Fruit fly (Drosophila melanogaster) whole organism, embryonic: ENCODE measurements around the gene mRpL19.

Experiments
- Bdp1 ChIP-seq: fragments of 200-800 bp; sonication (Bioruptor generic); optimal IDR thresholded peaks from 3 replicates; lab custom pipeline; 2016; ENCODE audit warnings: missing biosample characterization, missing genetic modification characterization
- BtbVII ChIP-seq: fragments of 200-800 bp; sonication (Bioruptor generic); optimal IDR thresholded peaks from 3 replicates; lab custom pipeline; 2017; ENCODE audit warnings: missing biosample characterization, mild to moderate bottlenecking, missing genetic modification characterization
- C15 ChIP-seq: fragments of 200-800 bp; sonication (Bioruptor generic); IDR thresholded peaks from 3 replicates; pipeline ENCODE4 v1.3.6; 2022; ENCODE audit warnings: missing biosample characterization, missing genetic modification characterization
- CG10147 ChIP-seq: fragments of 200-800 bp; sonication (Bioruptor generic); optimal IDR thresholded peaks from 2 replicates; lab custom pipeline; 2019; ENCODE audit warnings: missing biosample characterization, mild to moderate bottlenecking, missing genetic modification characterization, moderate library complexity
- CG11696 ChIP-seq: fragments of 200-800 bp; sonication (Bioruptor generic); IDR thresholded peaks from 2 replicates; pipeline ENCODE4 v1.3.6; 2022; ENCODE audit warnings: missing biosample characterization, missing genetic modification characterization
- CG14050 ChIP-seq: fragments of 200-800 bp; sonication (Bioruptor generic); IDR thresholded peaks from 3 replicates; pipeline ENCODE4 v1.3.6; 2022; ENCODE audit warnings: missing biosample characterization, missing genetic modification characterization
- CG15479 ChIP-seq: fragments of 200-800 bp; sonication (Bioruptor generic); optimal IDR thresholded peaks from 3 replicates; lab custom pipeline; 2019; ENCODE audit warnings: missing biosample characterization, mild to moderate bottlenecking, missing genetic modification characterization, moderate library complexity
- CG16813 ChIP-seq: fragments of 200-800 bp; sonication (Bioruptor generic); IDR thresholded peaks from 3 replicates; pipeline ENCODE4 v1.3.6; 2022; ENCODE audit warnings: missing biosample characterization, missing genetic modification characterization; ENCODE audit not compliant: partially characterized antibody
- CG2129 ChIP-seq: fragments of 200-800 bp; sonication (Bioruptor generic); IDR thresholded peaks from 2 replicates; pipeline ENCODE4 v1.3.6; 2022; ENCODE audit warnings: missing biosample characterization, missing genetic modification characterization; ENCODE audit not compliant: partially characterized antibody
- CG30431 ChIP-seq: fragments of 200-800 bp; sonication (Bioruptor generic); optimal IDR thresholded peaks from 2 replicates; lab custom pipeline; 2017; ENCODE audit warnings: missing biosample characterization, missing genetic modification characterization
- CG34224 ChIP-seq: fragments of 200-800 bp; sonication (Bioruptor generic); IDR thresholded peaks from 3 replicates; pipeline ENCODE4 v1.3.6; 2022; ENCODE audit warnings: missing biosample characterization, missing genetic modification characterization; ENCODE audit not compliant: partially characterized antibody
- CG42726 ChIP-seq: fragments of 200-800 bp; sonication (Bioruptor generic); IDR thresholded peaks from 2 replicates; pipeline ENCODE4 v1.3.6; 2022; ENCODE audit warnings: missing biosample characterization, missing genetic modification characterization; ENCODE audit not compliant: partially characterized antibody
- CG4328 ChIP-seq: fragments of 200-800 bp; sonication (Bioruptor generic); optimal IDR thresholded peaks from 3 replicates; lab custom pipeline; 2017; ENCODE audit warnings: missing biosample characterization, missing genetic modification reagents, missing genetic modification characterization
- CG6175 ChIP-seq: fragments of 200-800 bp; sonication (Bioruptor generic); IDR thresholded peaks from 3 replicates; pipeline ENCODE4 v1.3.6; 2022; ENCODE audit warnings: missing biosample characterization, missing genetic modification characterization
- CG7556 ChIP-seq: fragments of 200-800 bp; sonication (Bioruptor generic); optimal IDR thresholded peaks from 2 replicates; lab custom pipeline; 2017; ENCODE audit warnings: missing biosample characterization, mild to moderate bottlenecking, missing genetic modification characterization
- CG7745 ChIP-seq: fragments of 200-800 bp; sonication (Bioruptor generic); optimal IDR thresholded peaks from 2 replicates; lab custom pipeline; 2018; ENCODE audit warnings: missing biosample characterization, mild to moderate bottlenecking, missing genetic modification characterization, moderate library complexity
- CG8089 ChIP-seq: fragments of 200-800 bp; sonication (Bioruptor generic); optimal IDR thresholded peaks from 3 replicates; lab custom pipeline; 2016; ENCODE audit warnings: missing biosample characterization, missing genetic modification characterization
- CG9727 ChIP-seq: fragments of 200-800 bp; sonication (Bioruptor generic); optimal IDR thresholded peaks from 3 replicates; lab custom pipeline; 2017; ENCODE audit warnings: missing biosample characterization, mild to moderate bottlenecking, missing genetic modification characterization
- D19B ChIP-seq: fragments of 200-800 bp; sonication (Bioruptor generic); optimal IDR thresholded peaks from 2 replicates; lab custom pipeline; 2017; ENCODE audit warnings: missing biosample characterization, mild to moderate bottlenecking, missing genetic modification characterization
- E2f1 ChIP-seq: fragments of 200-800 bp; sonication (Bioruptor generic); IDR thresholded peaks from 2 replicates; pipeline ENCODE4 v1.3.6; 2022; ENCODE audit warnings: missing biosample characterization, missing genetic modification characterization
- ERR ChIP-seq: fragments of 200-800 bp; sonication (Bioruptor generic); optimal IDR thresholded peaks from 2 replicates; lab custom pipeline; 2016; ENCODE audit warnings: missing biosample characterization, missing genetic modification characterization
- Elba2 ChIP-seq: fragments of 200-800 bp; sonication (Bioruptor generic); optimal IDR thresholded peaks from 3 replicates; lab custom pipeline; 2016; ENCODE audit warnings: missing biosample characterization, missing genetic modification characterization
- Gug ChIP-seq: fragments of 200-800 bp; sonication (Bioruptor generic); IDR thresholded peaks from 4 replicates; pipeline ENCODE4 v1.3.6; 2022; ENCODE audit warnings: missing biosample characterization, missing genetic modification characterization
- H15 ChIP-seq: fragments of 200-800 bp; sonication (Bioruptor generic); IDR thresholded peaks from 3 replicates; pipeline ENCODE4 v1.3.6; 2022; ENCODE audit warnings: missing biosample characterization, missing genetic modification characterization
- H2.0 ChIP-seq: fragments of 200-800 bp; sonication (Bioruptor generic); IDR thresholded peaks from 2 replicates; pipeline ENCODE4 v1.3.6; 2022; ENCODE audit warnings: missing biosample characterization, missing genetic modification characterization
- HLH54F ChIP-seq: fragments of 200-800 bp; sonication (Bioruptor generic); optimal IDR thresholded peaks from 3 replicates; lab custom pipeline; 2016; ENCODE audit warnings: missing biosample characterization, missing genetic modification characterization
- HmgD ChIP-seq: fragments of 200-800 bp; sonication (Bioruptor generic); optimal IDR thresholded peaks from 3 replicates; lab custom pipeline; 2016; ENCODE audit warnings: missing biosample characterization, missing genetic modification characterization
- Hmr ChIP-seq: fragments of 200-800 bp; sonication (Bioruptor generic); optimal IDR thresholded peaks from 3 replicates; lab custom pipeline; 2017; ENCODE audit warnings: mild to moderate bottlenecking, missing biosample characterization, missing genetic modification reagents, missing genetic modification characterization
- Hr78 ChIP-seq, 2 experiments: fragments of 200-800 bp in 1 of 2; fragments of >200 bp in 1 of 2; sonication (Bioruptor generic) in 1 of 2; optimal IDR thresholded peaks; 2 replicates each; lab custom pipeline; 2017 to 2019; ENCODE audit warnings: missing biosample characterization in 2 of 2, missing genetic modification characterization in 2 of 2, mild to moderate bottlenecking in 1 of 2, moderate library complexity in 1 of 2
- Med ChIP-seq: fragments of 200-800 bp; sonication (Bioruptor generic); peaks from one replicate; lab custom pipeline; 2016; ENCODE audit warnings: missing biosample characterization, missing genetic modification characterization, mild to moderate bottlenecking, inconsistent platforms, moderate library complexity
- Pdp1 ChIP-seq, 2 experiments: fragments of 200-800 bp; sonication (Bioruptor generic); optimal IDR thresholded peaks; 3 replicates each; lab custom pipeline; 2016; ENCODE audit warnings: missing biosample characterization in 2 of 2, missing genetic modification characterization in 2 of 2, mild to moderate bottlenecking in 1 of 2, moderate library complexity in 1 of 2
- Scr ChIP-seq: fragments of 200-800 bp; sonication (Bioruptor generic); IDR thresholded peaks from 2 replicates; pipeline ENCODE4 v1.3.6; 2022; ENCODE audit warnings: missing biosample characterization, missing genetic modification characterization; ENCODE audit not compliant: partially characterized antibody
- amos ChIP-seq: fragments of 200-800 bp; sonication (Bioruptor generic); IDR thresholded peaks from 2 replicates; pipeline ENCODE4 v1.3.6; 2022; ENCODE audit warnings: missing biosample characterization, missing genetic modification characterization; ENCODE audit not compliant: partially characterized antibody
- chinmo ChIP-seq: fragments of 200-800 bp; sonication (Bioruptor generic); IDR thresholded peaks from 4 replicates; pipeline ENCODE4 v1.3.6; 2022; ENCODE audit warnings: missing biosample characterization, missing genetic modification characterization; ENCODE audit not compliant: partially characterized antibody
- crol ChIP-seq: fragments of 200-800 bp; sonication (Bioruptor generic); IDR thresholded peaks from 2 replicates; pipeline ENCODE4 v1.3.6; 2022; ENCODE audit warnings: missing biosample characterization, missing genetic modification characterization
- fd64A ChIP-seq: fragments of 200-800 bp; sonication (Bioruptor generic); optimal IDR thresholded peaks from 3 replicates; lab custom pipeline; 2018; ENCODE audit warnings: missing biosample characterization, mild to moderate bottlenecking, missing genetic modification characterization
- grau ChIP-seq: fragments of 200-800 bp; optimal IDR thresholded peaks from 3 replicates; lab custom pipeline; 2019; ENCODE audit warnings: missing biosample characterization, mild to moderate bottlenecking, missing genetic modification characterization, moderate library complexity
- jing ChIP-seq: fragments of 200-800 bp; sonication (Bioruptor generic); optimal IDR thresholded peaks from 2 replicates; lab custom pipeline; 2018; ENCODE audit warnings: missing biosample characterization, mild to moderate bottlenecking, missing genetic modification characterization
- kah ChIP-seq: fragments of 200-800 bp; sonication (Bioruptor generic); optimal IDR thresholded peaks from 2 replicates; lab custom pipeline; 2018; ENCODE audit warnings: missing biosample characterization, mild to moderate bottlenecking, missing genetic modification characterization
- lmd ChIP-seq: fragments of 200-800 bp; sonication (Bioruptor generic); IDR thresholded peaks from 2 replicates; pipeline ENCODE4 v1.3.6; 2022; ENCODE audit warnings: missing biosample characterization, missing genetic modification characterization
- nerfin-2 ChIP-seq: fragments of 200-800 bp; sonication (Bioruptor generic); IDR thresholded peaks from 2 replicates; pipeline ENCODE4 v1.3.6; 2022; ENCODE audit warnings: missing biosample characterization, missing genetic modification characterization; ENCODE audit not compliant: partially characterized antibody
- org-1 ChIP-seq: fragments of 200-800 bp; sonication (Bioruptor generic); optimal IDR thresholded peaks from 2 replicates; lab custom pipeline; 2017; ENCODE audit warnings: missing biosample characterization, missing genetic modification characterization
- pnt ChIP-seq: fragments of 200-800 bp; sonication (Bioruptor generic); optimal IDR thresholded peaks from 3 replicates; lab custom pipeline; 2016; ENCODE audit warnings: missing biosample characterization, missing genetic modification characterization
- shn ChIP-seq: fragments of 200-800 bp; sonication (Bioruptor generic); optimal IDR thresholded peaks from 3 replicates; lab custom pipeline; 2016; ENCODE audit warnings: missing biosample characterization, missing genetic modification characterization
- sim ChIP-seq: fragments of 200-800 bp; sonication (Bioruptor generic); IDR thresholded peaks from 2 replicates; pipeline ENCODE4 v1.3.6; 2022; ENCODE audit warnings: missing biosample characterization, missing genetic modification characterization
- sug ChIP-seq: fragments of 200-800 bp; optimal IDR thresholded peaks from 2 replicates; lab custom pipeline; 2019; ENCODE audit warnings: missing biosample characterization, mild to moderate bottlenecking, missing genetic modification characterization, moderate library complexity
- tna ChIP-seq: fragments of 200-800 bp; sonication (Bioruptor generic); IDR thresholded peaks from 2 replicates; pipeline ENCODE4 v1.3.6; 2022; ENCODE audit warnings: missing biosample characterization, missing genetic modification characterization; ENCODE audit not compliant: partially characterized antibody
- vnd ChIP-seq: fragments of 200-800 bp; sonication (Bioruptor generic); IDR thresholded peaks from 3 replicates; pipeline ENCODE4 v1.3.6; 2022; ENCODE audit warnings: missing biosample characterization, missing genetic modification characterization; ENCODE audit not compliant: partially characterized antibody
- vvl ChIP-seq: fragments of 200-800 bp; sonication (Bioruptor generic); IDR thresholded peaks from 2 replicates; pipeline ENCODE4 v1.3.6; 2022; ENCODE audit warnings: missing biosample characterization, missing genetic modification characterization

Gene mRpL19

DNA sequence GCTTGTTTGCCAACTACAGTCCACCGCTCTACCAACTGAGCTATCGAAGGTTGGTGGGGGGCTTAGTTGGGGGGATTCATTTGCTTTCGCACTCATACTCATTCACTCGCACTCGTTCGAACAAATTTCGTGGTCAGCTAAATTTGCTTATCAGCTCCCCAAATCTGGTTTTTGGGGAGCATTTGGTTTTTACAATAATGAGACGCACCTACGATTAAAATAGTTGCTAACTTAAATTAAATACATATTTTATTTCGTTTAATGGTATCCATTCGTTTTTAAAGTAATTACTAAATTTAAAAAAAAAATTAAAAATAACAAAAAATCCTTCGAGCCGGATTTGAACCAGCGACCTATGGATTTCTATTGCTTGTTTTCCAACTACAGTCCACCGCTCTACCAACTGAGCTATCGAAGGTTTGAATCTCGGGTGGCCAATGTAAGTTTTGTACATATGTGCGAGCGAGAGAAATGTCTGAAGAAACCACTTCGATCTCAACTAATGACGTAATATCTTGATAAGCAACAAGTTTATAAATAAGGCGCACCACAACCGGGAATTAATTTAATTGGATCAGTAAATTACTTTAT is 31.4 kb upstream of the mRpL19 start (continued):
- TF ChIP-seq kah (no peak), Hr78 (GFP tag; optimal IDR thresholded peaks at IDR 0.05; lab: Kevin White, UChicago) (no peak), Hmr (GFP tag; lab: Kevin White, UChicago) (no peak), CG30431 (GFP tag; lab: Kevin White, UChicago) (no peak), chinmo (GFP tag; lab: Robert Waterston, UW) (0 out of 4 replicates have a peak, but pooled peaks have one; percentile 17), Med (GFP tag; lab: Kevin White, UChicago) (peak; percentile 32), vvl (GFP tag; lab: Robert Waterston, UW) (0 out of 2 replicates have a peak, but pooled peaks have one; percentile 24), Gug (GFP tag; lab: Robert Waterston, UW) (no peak), CG14050 (GFP tag; lab: Robert Waterston, UW) (no peak), CG2129 (0 out of 2 replicates have a peak, but pooled peaks have one; percentile 25), shn (GFP tag; lab: Kevin White, UChicago) (no peak), amos (GFP tag; lab: Robert Waterston, UW) (peak; percentile 73), CG15479 (GFP tag; lab: Kevin White, UChicago) (no peak), ERR (GFP tag; lab: Kevin White, UChicago) (no peak), Scr (GFP tag; lab: Robert Waterston, UW) (peak; percentile 65), CG7556 (GFP tag; lab: Kevin White, UChicago) (no peak), Elba2 (no peak), C15 (GFP tag; lab: Robert Waterston, UW) (no peak), BtbVII (GFP tag; lab: Kevin White, UChicago) (peak; percentile 36), CG8089 (GFP tag; lab: Kevin White, UChicago) (no peak), CG34224 (GFP tag; lab: Robert Waterston, UW) (peak; percentile 63; the same call in 2 of the 3 replicates), HLH54F (GFP tag; lab: Kevin White, UChicago) (no peak), nerfin-2 (GFP tag; lab: Robert Waterston, UW) (peak; percentile 44; the same call in 1 of the 2 replicates), lmd (GFP tag; lab: Robert Waterston, UW) (no peak), E2f1 (GFP tag; lab: Robert Waterston, UW) (no peak), vnd (GFP tag; lab: Robert Waterston, UW) (peak; percentile 31; the same call in 1 of the 3 replicates), sim (GFP tag; lab: Robert Waterston, UW) (no peak), CG10147 (no peak), org-1 (no peak), CG7745 (tag; lab: Kevin White, UChicago) (peak; percentile 51), D19B (GFP tag; lab: Kevin White, UChicago) (no peak), CG16813 (GFP tag; lab: Robert Waterston, UW) (peak; percentile 68), Bdp1 (peak; percentile 98), CG9727 (no peak), pnt (GFP tag; lab: Kevin White, UChicago) (no peak), CG4328 (GFP tag; lab: Kevin White, UChicago) (no peak), CG11696 (GFP tag; lab: Robert Waterston, UW) (no peak), H2.0 (GFP tag; lab: Robert Waterston, UW) (no peak), fd64A (GFP tag; lab: Kevin White, UChicago) (no peak), grau (tag; lab: Kevin White, UChicago) (no peak), CG6175 (GFP tag; lab: Robert Waterston, UW) (no peak), crol (GFP tag; lab: Robert Waterston, UW) (peak; percentile 76), H15 (GFP tag; lab: Robert Waterston, UW) (no peak), sug (tag; lab: Kevin White, UChicago) (peak; percentile 97), CG42726 (GFP tag; lab: Robert Waterston, UW) (peak; percentile 42; the same call in 1 of the 2 replicates), jing (GFP tag; lab: Kevin White, UChicago) (no peak), HmgD (GFP tag; lab: Kevin White, UChicago) (no peak), tna (GFP tag; lab: Robert Waterston, UW) (peak; percentile 55), Pdp1 (GFP tag; optimal IDR thresholded peaks at IDR 0.05; lab: Kevin White, UChicago) (peak in 1 of 2 experiments; percentile 98)
